Worm (Caenorhabditis elegans) whole organism, midembryonic: ENCODE measurements around the gene Y50D4C.6.

Source experiments
- ref-1 ChIP-seq: fragments of 200-800 bp; sonication (Bioruptor generic); conservative IDR thresholded peaks from 2 replicates; pipeline ENCODE4 v1.3.6; 2022; ENCODE audit warnings: missing genetic modification reagents, missing genetic modification characterization, missing compliant biosample characterization
- tab-1 ChIP-seq: fragments of 200-800 bp; sonication (Bioruptor generic); IDR thresholded peaks from 2 replicates; pipeline ENCODE4 v1.3.6; 2022; ENCODE audit warnings: missing genetic modification characterization, missing compliant biosample characterization

- TF ChIP-seq tab-1 (GFP tag; lab: Robert Waterston, UW) (no peak), ref-1 (GFP tag; lab: Robert Waterston, UW) (no peak)
Measured at ce11 chrV:982281-982756, 32.7 kb upstream of the Y50D4C.6 start, which contains the start of the genes Y50D4C.12 and unc-34.
